Worm (Caenorhabditis elegans) whole organism, L2 larva: ENCODE results near the gene git-1.

Source experiments
- aly-2 ChIP-seq: fragments of 150-350 bp; optimal IDR thresholded peaks from 2 replicates; lab custom pipeline; 2014; ENCODE audit warnings: missing biosample characterization, missing genetic modification characterization
- ceh-16 ChIP-seq: fragments of 150-350 bp; optimal IDR thresholded peaks from 2 replicates; lab custom pipeline; 2014; ENCODE audit warnings: missing biosample characterization, missing genetic modification characterization
- crh-2 ChIP-seq: sonication (generic microtip); optimal IDR thresholded peaks from 2 replicates; lab custom pipeline; 2017; ENCODE audit warnings: missing biosample characterization, missing genetic modification characterization
- elt-1 ChIP-seq: fragments of 150-350 bp; optimal IDR thresholded peaks from 2 replicates; lab custom pipeline; 2014; ENCODE audit warnings: missing biosample characterization, missing genetic modification characterization
- nhr-10 ChIP-seq: sonication (generic microtip); optimal IDR thresholded peaks from 2 replicates; lab custom pipeline; 2017; ENCODE audit warnings: missing biosample characterization, missing genetic modification characterization
- nhr-25 ChIP-seq: fragments of 150-350 bp; sonication (generic microtip); optimal IDR thresholded peaks from 3 replicates; lab custom pipeline; 2014; ENCODE audit warnings: missing biosample characterization, missing genetic modification characterization
- sma-9 ChIP-seq, 2 experiments: fragments of 150-350 bp in 1 of 2; sonication (generic microtip) in 1 of 2; optimal IDR thresholded peaks; 2 replicates each; lab custom pipeline; 2014 to 2016; ENCODE audit warnings: missing genetic modification characterization in 2 of 2, mild to moderate bottlenecking in 1 of 2, missing biosample characterization in 1 of 2, missing compliant biosample characterization in 1 of 2, missing genetic modification reagents in 1 of 2, moderate library complexity in 1 of 2
- unc-62 ChIP-seq: fragments of 150-350 bp; optimal IDR thresholded peaks from 2 replicates; lab custom pipeline; 2014; ENCODE audit warnings: missing biosample characterization, missing genetic modification reagents, missing genetic modification characterization

DNA sequence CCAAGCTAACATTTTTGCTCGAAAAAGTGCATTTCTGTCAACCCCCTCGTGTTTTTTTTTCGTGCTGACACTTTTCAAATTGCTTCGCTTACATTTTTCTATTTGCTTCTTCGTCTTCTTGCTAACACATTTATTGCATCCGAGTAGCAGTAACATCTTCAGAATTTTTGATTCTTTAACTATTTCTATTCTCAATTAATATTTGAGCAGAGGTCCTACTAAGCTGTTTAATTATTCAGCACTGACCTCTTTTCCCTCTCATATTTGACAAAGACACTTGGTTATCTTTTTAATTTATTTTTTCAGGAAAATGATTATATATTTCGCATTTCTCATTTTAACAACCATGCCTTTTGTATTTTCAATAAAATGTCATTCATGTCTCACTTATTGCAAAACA is 21.0 kb downstream of the git-1 start, which contains the start of gene F59F5.5:
- TF ChIP-seq nhr-10 (tag; lab: Kevin White, UChicago) (no peak), crh-2 (tag; lab: Kevin White, UChicago) (no peak), unc-62 (GFP tag; lab: Kevin White, UChicago) (no peak), ceh-16 (tag; lab: Kevin White, UChicago) (no peak), sma-9 (GFP tag; optimal IDR thresholded peaks at IDR 0.05; lab: Kevin White, UChicago) (no peak), sma-9 (tag; optimal IDR thresholded peaks at IDR 0.05; lab: Kevin White, UChicago) (no peak), nhr-25 (no peak), elt-1 (no peak), aly-2 (no peak)
